Fruit fly (Drosophila melanogaster): ENCODE measurements around the gene Dysb.

Dysb gene

dm6 chr3L:18863327-18863726 lies 4.2 kb upstream of the Dysb start, which contains the start of gene CG6865:
CG6865 (plus strand) TSS chr3L:18863647.
- TF ChIP-seq usp (GFP tag; optimal IDR thresholded peaks at IDR 0.05) (no peak), jim (GFP tag; optimal IDR thresholded peaks at IDR 0.05) (no peak), Rel (GFP tag; optimal IDR thresholded peaks at IDR 0.05) (no peak), Rel (tag; optimal IDR thresholded peaks at IDR 0.05) (no peak), Dfd (GFP tag; optimal IDR thresholded peaks at IDR 0.05) (no peak), dsf (GFP tag; optimal IDR thresholded peaks at IDR 0.05; ENCODE audit: borderline replicate concordance) (no peak), sage (GFP tag; optimal IDR thresholded peaks at IDR 0.05) (no peak), Abd-B (GFP tag; optimal IDR thresholded peaks at IDR 0.05) (no peak), brk (GFP tag; optimal IDR thresholded peaks at IDR 0.05) (no peak), Dif (GFP tag; optimal IDR thresholded peaks at IDR 0.05; ENCODE audit: partially characterized antibody) (no peak), ey (GFP tag; optimal IDR thresholded peaks at IDR 0.05) (no peak)

DNA sequence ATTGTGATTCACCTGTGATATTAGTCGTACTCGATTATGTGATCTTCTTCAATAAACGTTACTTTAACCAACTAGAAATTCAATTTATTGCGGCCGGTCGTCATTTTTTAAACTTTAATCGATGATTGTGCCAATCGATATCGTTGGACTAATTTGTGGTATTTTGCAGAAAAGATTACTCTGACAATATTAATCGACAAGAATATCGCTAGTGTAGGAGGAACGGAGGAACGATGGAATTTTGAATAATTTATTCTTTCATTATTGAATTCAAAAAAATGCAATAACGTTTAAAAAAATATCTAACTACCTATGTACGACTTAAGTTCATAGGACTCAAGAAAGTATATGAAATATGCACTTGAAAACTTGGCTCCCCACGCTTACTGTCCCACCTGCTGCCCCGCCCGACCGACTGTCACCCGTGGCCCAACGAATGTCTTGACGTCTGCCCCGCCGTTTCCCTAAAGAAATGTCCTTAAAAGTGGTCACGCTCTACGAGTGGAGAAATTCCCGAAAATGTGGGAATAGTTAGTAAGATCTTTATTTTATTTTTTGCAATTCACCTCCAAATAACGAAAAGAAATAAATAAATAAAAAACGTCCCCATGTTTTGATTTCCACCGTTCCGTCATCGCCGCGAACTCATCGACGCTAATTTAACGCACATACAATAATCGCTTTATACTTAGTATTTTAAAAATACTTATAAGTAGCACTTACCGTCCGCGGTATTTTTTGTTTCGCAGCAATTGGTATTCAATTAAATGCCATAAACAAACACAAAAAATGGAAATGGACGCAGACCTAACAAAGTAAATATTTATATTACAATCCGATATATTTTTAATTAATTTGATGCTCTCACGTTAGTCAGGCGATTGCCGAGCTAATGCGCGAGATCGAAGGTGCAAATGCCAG lies 1.9 kb upstream of the Dysb start, which contains the start of gene CG14074:
Gene CG14074, plus strand, starts transcription at position 779 of the 921 bp plus-strand sequence.
- TF ChIP-seq ey (GFP tag; optimal IDR thresholded peaks at IDR 0.05) = no peak
- TF ChIP-seq Hnf4 (GFP tag; optimal IDR thresholded peaks at IDR 0.05) = no peak
- TF ChIP-seq h (GFP tag; optimal IDR thresholded peaks at IDR 0.05) = no peak
- peak; percentile 0 for TF ChIP-seq brk (GFP tag; optimal IDR thresholded peaks at IDR 0.05)
- TF ChIP-seq dl (GFP tag; optimal IDR thresholded peaks at IDR 0.05; ENCODE audit: insufficient read depth in 1 of 2, partially characterized antibody in 2 of 2) = no peak
- TF ChIP-seq sage (GFP tag; optimal IDR thresholded peaks at IDR 0.05) = peak; percentile 64
- TF ChIP-seq Mio (GFP tag; optimal IDR thresholded peaks at IDR 0.05) = no peak
- peak; percentile 11 for TF ChIP-seq woc (GFP tag; optimal IDR thresholded peaks at IDR 0.05)
- TF ChIP-seq br (GFP tag; optimal IDR thresholded peaks at IDR 0.05) = no peak
- no peak for TF ChIP-seq Rel (GFP tag; optimal IDR thresholded peaks at IDR 0.05)
- TF ChIP-seq Rel (tag; optimal IDR thresholded peaks at IDR 0.05) = peak; percentile 52
- TF ChIP-seq GATAd (GFP tag; optimal IDR thresholded peaks at IDR 0.05) = no peak

dm6 chr3L:18869035-18869826 lies 1.7 kb downstream of the Dysb start, which contains the start of gene Grx1:
Grx1 (plus strand) TSS chr3L:18869230.
- TF ChIP-seq ey (GFP tag; optimal IDR thresholded peaks at IDR 0.05) (peak; percentile 46), foxo (GFP tag; optimal IDR thresholded peaks at IDR 0.05) (peak in 1 of 2 experiments; percentile 75), Sp1 (GFP tag; optimal IDR thresholded peaks at IDR 0.05) (peak; percentile 43), tai (GFP tag; optimal IDR thresholded peaks at IDR 0.05) (no peak), usp (GFP tag; optimal IDR thresholded peaks at IDR 0.05) (no peak), OdsH (GFP tag; optimal IDR thresholded peaks at IDR 0.05) (peak; percentile 55), Rel (GFP tag; optimal IDR thresholded peaks at IDR 0.05) (no peak), Rel (tag; optimal IDR thresholded peaks at IDR 0.05) (peak; percentile 91), Hr83 (GFP tag; optimal IDR thresholded peaks at IDR 0.05; ENCODE audit: poor library complexity, severe bottlenecking) (no peak), rgr (GFP tag; optimal IDR thresholded peaks at IDR 0.05) (peak; percentile 63), sage (GFP tag; optimal IDR thresholded peaks at IDR 0.05) (no peak), Hr78 (GFP tag; optimal IDR thresholded peaks at IDR 0.05) (no peak), sv (GFP tag; optimal IDR thresholded peaks at IDR 0.05) (peak; percentile 68), CG9705 (GFP tag; optimal IDR thresholded peaks at IDR 0.05) (peak; percentile 24), Dfd (GFP tag; optimal IDR thresholded peaks at IDR 0.05) (no peak), br (GFP tag; optimal IDR thresholded peaks at IDR 0.05) (peak; percentile 25), fru (GFP tag; optimal IDR thresholded peaks at IDR 0.05) (peak; percentile 49), Vsx2 (GFP tag; optimal IDR thresholded peaks at IDR 0.05; ENCODE audit: partially characterized antibody) (no peak), CrebA (GFP tag; optimal IDR thresholded peaks at IDR 0.05; ENCODE audit: borderline replicate concordance) (no peak), Myc (optimal IDR thresholded peaks at IDR 0.05) (no peak), CG32264 (GFP tag; optimal IDR thresholded peaks at IDR 0.05) (peak; percentile 35), h (GFP tag; optimal IDR thresholded peaks at IDR 0.05) (peak; percentile 60), HLH106 (tag; optimal IDR thresholded peaks at IDR 0.05) (peak; percentile 56), dmrt93B (GFP tag; optimal IDR thresholded peaks at IDR 0.05) (no peak), Dif (GFP tag; optimal IDR thresholded peaks at IDR 0.05; ENCODE audit: partially characterized antibody) (no peak), lola (GFP tag; optimal IDR thresholded peaks at IDR 0.05) (no peak), psq (GFP tag; optimal IDR thresholded peaks at IDR 0.05) (peak; percentile 27), GATAd (GFP tag; optimal IDR thresholded peaks at IDR 0.05) (peak; percentile 58), Jra (GFP tag; optimal IDR thresholded peaks at IDR 0.05) (peak; percentile 63), Abd-B (GFP tag; optimal IDR thresholded peaks at IDR 0.05) (no peak), brk (GFP tag; optimal IDR thresholded peaks at IDR 0.05) (peak; percentile 79), pan (optimal IDR thresholded peaks at IDR 0.05) (no peak), dl (GFP tag; optimal IDR thresholded peaks at IDR 0.05; ENCODE audit: insufficient read depth in 1 of 2, partially characterized antibody in 2 of 2) (no peak), N (GFP tag; optimal IDR thresholded peaks at IDR 0.05) (no peak), Mio (GFP tag; optimal IDR thresholded peaks at IDR 0.05) (no peak), woc (GFP tag; optimal IDR thresholded peaks at IDR 0.05) (no peak), jim (GFP tag; optimal IDR thresholded peaks at IDR 0.05) (no peak), dsf (GFP tag; optimal IDR thresholded peaks at IDR 0.05; ENCODE audit: borderline replicate concordance) (peak; percentile 39), Hnf4 (GFP tag; optimal IDR thresholded peaks at IDR 0.05) (peak; percentile 66)

Measured in whole organism, wandering third instar larva.